Worm (Caenorhabditis elegans): Measurements from ENCODE around the gene ZK856.11.

DNA sequence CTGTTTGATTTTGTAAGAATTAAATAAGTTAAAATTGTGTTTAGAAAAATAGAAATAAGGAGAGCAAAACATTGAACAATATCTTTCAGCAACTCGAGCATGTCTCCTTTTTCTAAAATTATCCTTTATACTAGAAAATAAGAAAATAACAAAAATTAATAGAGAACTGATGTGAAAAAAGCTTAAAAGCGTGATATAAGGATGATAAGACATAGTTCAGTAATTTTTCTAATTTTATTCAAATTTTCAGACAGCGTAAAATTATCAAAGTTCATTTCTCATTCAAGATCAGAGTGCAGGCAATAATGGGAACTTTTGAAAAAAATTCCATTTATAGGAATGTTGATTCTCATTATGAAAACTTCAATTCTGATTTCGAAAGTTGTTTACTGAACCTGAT is 28.6 kb upstream of the ZK856.11 start, which contains the start of gene str-182:
- no peak for TF ChIP-seq mes-2 (tag; optimal IDR thresholded peaks at IDR 0.05; ENCODE audit: poor library complexity, severe bottlenecking)
- no peak for TF ChIP-seq skn-1 (tag; optimal IDR thresholded peaks at IDR 0.05)
- TF ChIP-seq fos-1 (tag; optimal IDR thresholded peaks at IDR 0.05), result no peak
- no peak for TF ChIP-seq ztf-11 (tag; optimal IDR thresholded peaks at IDR 0.05)
- no peak for TF ChIP-seq unc-62 (GFP tag; optimal IDR thresholded peaks at IDR 0.05 in 1 of 2)
- no peak for TF ChIP-seq unc-62 (tag; optimal IDR thresholded peaks at IDR 0.05)
- no peak for TF ChIP-seq egl-43 (GFP tag; IDR thresholded peaks at IDR 0.05)
- no peak for TF ChIP-seq R02D3.7 (tag; optimal IDR thresholded peaks at IDR 0.05)
- no peak for TF ChIP-seq nhr-77 (tag; optimal IDR thresholded peaks at IDR 0.05)
- no peak for TF ChIP-seq snpc-4 (tag; optimal IDR thresholded peaks at IDR 0.05)
- no peak for TF ChIP-seq mdl-1 (tag; optimal IDR thresholded peaks at IDR 0.05)
- no peak for TF ChIP-seq nhr-11 (tag; optimal IDR thresholded peaks at IDR 0.05)
- no peak for TF ChIP-seq unc-39 (tag; optimal IDR thresholded peaks at IDR 0.05)

Data from whole organism, L4 larva.